Worm (Caenorhabditis elegans): Measurements from ENCODE around the gene hcf-1.

Gene hcf-1

DNA sequence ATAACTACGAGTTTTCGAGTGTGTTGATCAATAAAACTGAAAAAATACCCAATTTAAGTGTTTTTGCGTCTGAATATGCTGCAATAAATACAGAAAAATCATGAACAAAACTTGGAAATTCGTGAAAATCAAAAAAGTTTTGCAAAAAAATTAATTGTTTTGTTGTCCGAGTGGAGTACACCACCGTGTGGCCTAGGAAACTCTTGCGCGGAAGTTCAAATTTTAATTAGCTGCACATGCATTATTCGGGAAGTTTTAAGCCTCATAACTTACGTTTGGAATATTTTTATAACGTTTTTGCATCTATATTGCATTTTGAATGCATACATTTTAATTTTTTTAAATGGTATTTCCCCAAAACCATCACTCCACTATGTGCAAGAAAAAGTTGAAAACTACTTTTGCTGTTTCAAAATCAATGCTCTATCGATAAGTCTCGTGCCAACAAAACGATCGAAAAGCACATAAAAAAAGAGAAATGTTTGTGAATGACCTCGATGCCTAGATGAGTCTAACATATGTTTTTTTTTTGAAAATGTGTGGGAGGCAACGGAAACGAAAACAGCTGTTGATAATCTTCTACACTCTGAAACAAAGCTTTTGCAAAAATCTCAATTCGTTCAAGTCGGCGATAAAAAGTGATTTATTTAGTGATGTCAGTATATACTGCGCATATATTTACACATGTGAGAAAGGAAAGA is 42.5 kb upstream of the hcf-1 start:
- TF ChIP-seq irx-1 (tag; optimal IDR thresholded peaks at IDR 0.05) = peak; percentile 69
- TF ChIP-seq unc-62 (GFP tag; optimal IDR thresholded peaks at IDR 0.05) = no peak
- no peak for TF ChIP-seq zag-1 (tag; optimal IDR thresholded peaks at IDR 0.05)
- peak; percentile 41 for TF ChIP-seq nhr-20 (tag; optimal IDR thresholded peaks at IDR 0.05)
- TF ChIP-seq egl-13 (tag; optimal IDR thresholded peaks at IDR 0.05) = peak; percentile 35
- no peak for TF ChIP-seq sptf-1 (tag; optimal IDR thresholded peaks at IDR 0.05)
- TF ChIP-seq nhr-12 (tag; optimal IDR thresholded peaks at IDR 0.05) = no peak
- no peak for TF ChIP-seq lin-13 (GFP tag; optimal IDR thresholded peaks at IDR 0.05)
- TF ChIP-seq egl-27 (tag; optimal IDR thresholded peaks at IDR 0.05) = no peak
- no peak for TF ChIP-seq alr-1 (tag; optimal IDR thresholded peaks at IDR 0.05; ENCODE audit: borderline replicate concordance)
- TF ChIP-seq hlh-17 (GFP tag; optimal IDR thresholded peaks at IDR 0.05; ENCODE audit: borderline replicate concordance) = no peak
- TF ChIP-seq fkh-10 (GFP tag; optimal IDR thresholded peaks at IDR 0.05) = no peak
- no peak for TF ChIP-seq efl-3 (GFP tag; optimal IDR thresholded peaks at IDR 0.05)
- TF ChIP-seq nhr-90 (tag; optimal IDR thresholded peaks at IDR 0.05; ENCODE audit: poor library complexity) = peak; percentile 79
- TF ChIP-seq lsy-2 (tag; optimal IDR thresholded peaks at IDR 0.05) = peak; percentile 10 to 53
- no peak for TF ChIP-seq jun-1 (tag; optimal IDR thresholded peaks at IDR 0.05)
- TF ChIP-seq C16A3.4 (tag; optimal IDR thresholded peaks at IDR 0.05) = no peak
- TF ChIP-seq nhr-47 (tag; optimal IDR thresholded peaks at IDR 0.05) = peak; percentile 68
- TF ChIP-seq unc-98 (GFP tag; IDR thresholded peaks at IDR 0.05) = no peak
- TF ChIP-seq pag-3 (tag; optimal IDR thresholded peaks at IDR 0.05; ENCODE audit: borderline replicate concordance, insufficient read depth) = no peak
- TF ChIP-seq mdl-1 (tag; optimal IDR thresholded peaks at IDR 0.05) = no peak
- no peak; the same call in 1 of the 2 replicates for TF ChIP-seq ceh-88 (GFP tag; IDR thresholded peaks at IDR 0.05)
- no peak for TF ChIP-seq fkh-8 (tag; optimal IDR thresholded peaks at IDR 0.05)
- no peak for TF ChIP-seq ceh-82 (tag; optimal IDR thresholded peaks at IDR 0.05)
- no peak; the same call in 1 of the 2 replicates for TF ChIP-seq mab-9 (GFP tag; IDR thresholded peaks at IDR 0.05)
- peak; percentile 74 to 93 for TF ChIP-seq lin-35 (GFP tag; optimal IDR thresholded peaks at IDR 0.05)
- TF ChIP-seq nhr-19 (GFP tag; conservative IDR thresholded peaks at IDR 0.05) = peak; percentile 44
- TF ChIP-seq nhr-11 (tag; optimal IDR thresholded peaks at IDR 0.05) = no peak
- peak; percentile 76 to 88 (median 86) for TF ChIP-seq dpl-1 (GFP tag; optimal IDR thresholded peaks at IDR 0.05)
- TF ChIP-seq zip-4 (GFP tag; optimal IDR thresholded peaks at IDR 0.05) = no peak
- peak; percentile 73 for TF ChIP-seq grh-1 (GFP tag; IDR thresholded peaks at IDR 0.05)
- peak; percentile 82 for TF ChIP-seq ceh-90 (tag; optimal IDR thresholded peaks at IDR 0.05)
- no peak for TF ChIP-seq sup-37 (GFP tag; optimal IDR thresholded peaks at IDR 0.05)
- peak; percentile 86 for TF ChIP-seq rnt-1 (tag; optimal IDR thresholded peaks at IDR 0.05)
- no peak for TF ChIP-seq lin-39 (tag; optimal IDR thresholded peaks at IDR 0.05)
- TF ChIP-seq nhr-85 (tag) = peak; percentile 91
- TF ChIP-seq ets-5 (GFP tag; IDR thresholded peaks at IDR 0.05) = no peak
- no peak for TF ChIP-seq nhr-76 (tag; optimal IDR thresholded peaks at IDR 0.05)
- peak; percentile 60 for TF ChIP-seq fkh-4 (tag; optimal IDR thresholded peaks at IDR 0.05; ENCODE audit: borderline replicate concordance)
- peak; percentile 54 for TF ChIP-seq lin-14 (GFP tag; optimal IDR thresholded peaks at IDR 0.05)
- TF ChIP-seq blmp-1 (tag; optimal IDR thresholded peaks at IDR 0.05) = peak; percentile 28
- peak; percentile 6 for TF ChIP-seq Y116A8C.19 (tag; optimal IDR thresholded peaks at IDR 0.05; ENCODE audit: borderline replicate concordance)
- no peak for TF ChIP-seq F16B12.6 (tag; optimal IDR thresholded peaks at IDR 0.05)
- TF ChIP-seq ceh-8 (GFP tag; optimal IDR thresholded peaks at IDR 0.05) = no peak
- no peak for TF ChIP-seq nhr-77 (tag; optimal IDR thresholded peaks at IDR 0.05)
- TF ChIP-seq C34B4.2 (tag; optimal IDR thresholded peaks at IDR 0.05) = no peak
- peak; percentile 66 for TF ChIP-seq dsc-1 (tag; optimal IDR thresholded peaks at IDR 0.05)
- TF ChIP-seq pqm-1 (tag; optimal IDR thresholded peaks at IDR 0.05) = no peak
- TF ChIP-seq ces-1 (GFP tag; optimal IDR thresholded peaks at IDR 0.05) = no peak
- TF ChIP-seq ama-1 (optimal IDR thresholded peaks at IDR 0.05) = no peak
- TF ChIP-seq mep-1 (tag; optimal IDR thresholded peaks at IDR 0.05) = no peak
